Worm (Caenorhabditis elegans) whole organism, late embryonic: ENCODE data around the gene F26F2.5.

Experiments
- elt-2 ChIP-seq: sonication (generic microtip); optimal IDR thresholded peaks from 2 replicates; lab custom pipeline; 2016; ENCODE audit warnings: missing genetic modification reagents, missing genetic modification characterization, missing compliant biosample characterization
- fax-1 ChIP-seq: sonication (generic microtip); optimal IDR thresholded peaks from 2 replicates; lab custom pipeline; 2016; ENCODE audit warnings: missing genotype, missing genetic modification characterization, missing compliant biosample characterization
- fkh-10 ChIP-seq: fragments of 150-350 bp; optimal IDR thresholded peaks from 2 replicates; lab custom pipeline; 2014; ENCODE audit warnings: missing biosample characterization, missing genetic modification reagents, missing genetic modification characterization
- hlh-8 ChIP-seq: sonication (generic microtip); optimal IDR thresholded peaks from 2 replicates; lab custom pipeline; 2016; ENCODE audit warnings: missing genotype, missing genetic modification characterization, missing compliant biosample characterization
- mec-3 ChIP-seq: sonication (generic microtip); optimal IDR thresholded peaks from 2 replicates; lab custom pipeline; 2016; ENCODE audit warnings: borderline replicate concordance, missing genetic modification characterization, missing compliant biosample characterization

DNA sequence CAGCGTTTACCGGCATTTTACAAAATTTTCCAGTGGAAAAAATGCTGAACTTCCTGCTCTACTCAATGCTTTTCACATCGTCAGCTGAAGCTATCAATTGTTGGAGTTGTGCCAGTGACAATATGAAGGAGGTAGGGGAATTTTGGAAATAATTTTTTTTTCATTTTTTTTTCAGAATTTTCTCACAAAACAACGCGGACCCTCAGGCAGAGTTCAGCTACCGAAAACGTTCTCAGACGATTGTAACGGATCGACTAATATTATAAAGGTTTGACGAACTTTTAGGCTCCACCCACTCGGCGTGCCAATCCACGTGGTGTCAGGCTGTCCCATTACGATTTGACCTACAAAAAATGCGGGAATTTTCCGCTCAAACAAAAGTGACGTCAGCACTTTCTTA is 6.0 kb downstream of the F26F2.5 start, which contains the start of gene F26F2.8:
- no peak for TF ChIP-seq fax-1
- no peak for TF ChIP-seq mec-3 (tag; lab: Kevin White, UChicago)
- no peak for TF ChIP-seq fkh-10
- no peak for TF ChIP-seq elt-2 (tag; lab: Kevin White, UChicago)
- TF ChIP-seq hlh-8 (tag; lab: Kevin White, UChicago) = no peak
